Worm (Caenorhabditis elegans): ENCODE data around the gene dct-17.

The dct-17 gene

DNA sequence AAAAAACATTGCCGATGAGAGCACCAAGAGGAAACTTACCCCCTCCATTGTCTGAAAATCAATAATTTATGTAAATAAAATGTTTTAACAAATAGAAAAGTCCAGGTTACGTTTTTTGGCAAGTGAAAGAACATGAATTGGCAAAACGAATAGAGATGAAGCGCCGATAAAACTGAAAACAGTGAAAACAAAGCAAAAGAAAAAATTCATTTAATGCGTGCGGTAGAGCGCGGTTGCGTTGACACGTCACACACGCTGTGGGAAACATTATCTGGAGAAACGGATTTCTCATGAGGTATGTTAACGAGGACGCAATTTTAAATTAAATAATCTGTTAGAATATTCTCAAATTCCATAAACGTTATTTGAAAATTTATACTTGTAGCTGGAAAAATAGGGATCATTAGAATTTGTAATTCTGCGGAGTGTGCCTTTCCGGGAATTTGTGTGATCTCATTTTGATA lies 15.3 kb downstream of the dct-17 start, which contains the start of gene zipt-9:
TSS of gene zipt-9 (minus strand) at position 51 of the 464 bp plus-strand sequence.
- no peak for TF ChIP-seq dmd-4 (tag; optimal IDR thresholded peaks at IDR 0.05)
- no peak for TF ChIP-seq nhr-12 (tag; optimal IDR thresholded peaks at IDR 0.05)
- no peak for TF ChIP-seq nhr-237 (tag; optimal IDR thresholded peaks at IDR 0.05)
- no peak for TF ChIP-seq peb-1 (tag; optimal IDR thresholded peaks at IDR 0.05)
- no peak for TF ChIP-seq unc-39 (tag; optimal IDR thresholded peaks at IDR 0.05)
- peak; percentile 89 for TF ChIP-seq crh-2 (tag; optimal IDR thresholded peaks at IDR 0.05)
- TF ChIP-seq nhr-21 (tag; optimal IDR thresholded peaks at IDR 0.05), result peak; percentile 65
- TF ChIP-seq ztf-1 (GFP tag; conservative IDR thresholded peaks at IDR 0.05), result no peak
- TF ChIP-seq alr-1 (tag; optimal IDR thresholded peaks at IDR 0.05), result no peak
- no peak for TF ChIP-seq aly-2 (tag; optimal IDR thresholded peaks at IDR 0.05)
- TF ChIP-seq elt-3 (tag; optimal IDR thresholded peaks at IDR 0.05), result no peak
- TF ChIP-seq egl-27 (tag; optimal IDR thresholded peaks at IDR 0.05), result peak; percentile 65
- no peak for TF ChIP-seq elt-1 (tag; optimal IDR thresholded peaks at IDR 0.05)
- no peak for TF ChIP-seq nhr-10 (tag; optimal IDR thresholded peaks at IDR 0.05)
- no peak for TF ChIP-seq mbf-1 (tag; optimal IDR thresholded peaks at IDR 0.05)
- no peak for TF ChIP-seq mab-5 (tag; optimal IDR thresholded peaks at IDR 0.05)
- TF ChIP-seq nhr-129 (tag; optimal IDR thresholded peaks at IDR 0.05), result peak; percentile 77
- peak; percentile 50 to 86 for TF ChIP-seq lsy-2 (tag; optimal IDR thresholded peaks at IDR 0.05)
- TF ChIP-seq zag-1 (tag; optimal IDR thresholded peaks at IDR 0.05), result peak; percentile 36
- TF ChIP-seq ztf-11 (tag; optimal IDR thresholded peaks at IDR 0.05), result no peak
- no peak for TF ChIP-seq lin-13 (GFP tag; optimal IDR thresholded peaks at IDR 0.05)
- TF ChIP-seq C34F6.9 (tag; optimal IDR thresholded peaks at IDR 0.05), result peak; percentile 92
- no peak for TF ChIP-seq lin-39 (tag; optimal IDR thresholded peaks at IDR 0.05)
- no peak for TF ChIP-seq nhr-25 (tag; optimal IDR thresholded peaks at IDR 0.05)
- no peak for TF ChIP-seq ama-1 (optimal IDR thresholded peaks at IDR 0.05)
- TF ChIP-seq fos-1 (tag; optimal IDR thresholded peaks at IDR 0.05), result peak; percentile 70
- no peak for TF ChIP-seq ztf-4 (tag; optimal IDR thresholded peaks at IDR 0.05)
- TF ChIP-seq lin-11 (tag; optimal IDR thresholded peaks at IDR 0.05), result peak; percentile 57
- peak; percentile 10 for TF ChIP-seq snpc-4 (tag; optimal IDR thresholded peaks at IDR 0.05)
- peak; percentile 94 for TF ChIP-seq sma-3 (GFP tag; optimal IDR thresholded peaks at IDR 0.05)
- TF ChIP-seq unc-62 (GFP tag; optimal IDR thresholded peaks at IDR 0.05), result no peak
- TF ChIP-seq sma-9 (GFP tag; optimal IDR thresholded peaks at IDR 0.05), result peak; percentile 84
- no peak for TF ChIP-seq sma-9 (tag; optimal IDR thresholded peaks at IDR 0.05)
- TF ChIP-seq blmp-1 (tag; optimal IDR thresholded peaks at IDR 0.05; ENCODE audit: insufficient read depth), result peak; percentile 64
- no peak for TF ChIP-seq nhr-6 (tag; optimal IDR thresholded peaks at IDR 0.05)
- no peak for TF ChIP-seq skn-1 (tag; optimal IDR thresholded peaks at IDR 0.05)
- TF ChIP-seq R02D3.7 (tag; optimal IDR thresholded peaks at IDR 0.05), result no peak
- peak; percentile 73 for TF ChIP-seq gmeb-1 (tag; optimal IDR thresholded peaks at IDR 0.05)
- TF ChIP-seq ZK546.5 (tag; optimal IDR thresholded peaks at IDR 0.05), result no peak
- peak; percentile 41 for TF ChIP-seq ceh-82 (tag; optimal IDR thresholded peaks at IDR 0.05)
- TF ChIP-seq unc-55 (GFP tag; optimal IDR thresholded peaks at IDR 0.05), result peak; percentile 90
- TF ChIP-seq nhr-77 (tag; optimal IDR thresholded peaks at IDR 0.05), result no peak
- no peak for TF ChIP-seq nhr-23 (tag; optimal IDR thresholded peaks at IDR 0.05)
- peak; percentile 20 for TF ChIP-seq Y55F3AM.14 (GFP tag; optimal IDR thresholded peaks at IDR 0.05)
- peak; percentile 53 for TF ChIP-seq sem-4 (tag; optimal IDR thresholded peaks at IDR 0.05)
- TF ChIP-seq mdl-1 (tag; optimal IDR thresholded peaks at IDR 0.05), result no peak
- TF ChIP-seq ceh-16 (tag; optimal IDR thresholded peaks at IDR 0.05), result no peak
- TF ChIP-seq F13H6.1 (tag; optimal IDR thresholded peaks at IDR 0.05), result peak; percentile 73
- TF ChIP-seq nhr-11 (tag; optimal IDR thresholded peaks at IDR 0.05), result no peak
